Worm (Caenorhabditis elegans) whole organism, L4 larva: Measurements from ENCODE around the gene lin-15B.

Experiments
- Y105C5A.15 ChIP-seq: fragments of 200-800 bp; sonication (Bioruptor generic); IDR thresholded peaks from 2 replicates; pipeline ENCODE4 v1.3.6; 2022; ENCODE audit warnings: missing genetic modification characterization, missing compliant biosample characterization
- dpl-1 ChIP-seq: fragments of 150-350 bp; optimal IDR thresholded peaks from 2 replicates; lab custom pipeline; 2014; ENCODE audit warnings: missing biosample characterization, missing genetic modification reagents, missing genetic modification characterization
- fos-1 ChIP-seq: fragments of 150-350 bp; optimal IDR thresholded peaks from 2 replicates; lab custom pipeline; 2014; ENCODE audit warnings: missing biosample characterization, missing genetic modification characterization
- nhr-11 ChIP-seq: fragments of 150-350 bp; optimal IDR thresholded peaks from 2 replicates; lab custom pipeline; 2014; ENCODE audit warnings: missing biosample characterization, missing genetic modification characterization
- nhr-28 ChIP-seq: fragments of 150-350 bp; optimal IDR thresholded peaks from 2 replicates; lab custom pipeline; 2014; ENCODE audit warnings: missing biosample characterization, missing genetic modification characterization

ce11 chrX:15766147-15766546 lies 40.2 kb downstream of the lin-15B start, which contains the start of gene bus-17:
- TF ChIP-seq fos-1 (tag; lab: Kevin White, UChicago) (no peak), dpl-1 (GFP tag; lab: Kevin White, UChicago) (no peak), nhr-11 (no peak), nhr-28 (tag; lab: Kevin White, UChicago) (no peak), Y105C5A.15 (GFP tag; lab: Robert Waterston, UW) (no peak)
